Worm (Caenorhabditis elegans) whole organism, late embryonic: ENCODE results near the gene C34D4.10.

Experiments used
- C08G9.2 ChIP-seq: sonication (generic microtip); optimal IDR thresholded peaks from 2 replicates; lab custom pipeline; 2016; ENCODE audit warnings: mild to moderate bottlenecking, missing genetic modification characterization, moderate library complexity, missing compliant biosample characterization
- C38D4.7 ChIP-seq: fragments of 200-800 bp; sonication (Bioruptor generic); optimal IDR thresholded peaks from 2 replicates; lab custom pipeline; 2018; ENCODE audit warnings: mild to moderate bottlenecking, missing genetic modification characterization, moderate library complexity, missing compliant biosample characterization
- K09A11.1 ChIP-seq: sonication (generic microtip); optimal IDR thresholded peaks from 2 replicates; lab custom pipeline; 2017; ENCODE audit warnings: antibody characterized with exemption, mild to moderate bottlenecking, missing genetic modification characterization, missing compliant biosample characterization; ENCODE audit not compliant: insufficient read depth
- T23F11.4 ChIP-seq: fragments of 200-800 bp; sonication (Bioruptor generic); optimal IDR thresholded peaks from 2 replicates; lab custom pipeline; 2018; ENCODE audit warnings: mild to moderate bottlenecking, missing genetic modification characterization, missing compliant biosample characterization
- Y22D7AL.16 ChIP-seq: sonication (generic microtip); optimal IDR thresholded peaks from 2 replicates; lab custom pipeline; 2016; ENCODE audit warnings: missing genetic modification characterization, missing compliant biosample characterization
- ama-1 ChIP-seq: fragments of 150-350 bp; optimal IDR thresholded peaks from 2 replicates; lab custom pipeline; 2014
- ceh-18 ChIP-seq: sonication (generic microtip); optimal IDR thresholded peaks from 2 replicates; lab custom pipeline; 2016; ENCODE audit warnings: missing genetic modification characterization, missing compliant biosample characterization
- ceh-19 ChIP-seq: fragments of 200-800 bp; sonication (Bioruptor generic); optimal IDR thresholded peaks from 2 replicates; lab custom pipeline; 2018; ENCODE audit warnings: mild to moderate bottlenecking, missing genetic modification characterization, missing compliant biosample characterization
- ceh-22 ChIP-seq: sonication (generic microtip); optimal IDR thresholded peaks from 2 replicates; lab custom pipeline; 2017; ENCODE audit warnings: missing biosample characterization, missing genetic modification characterization
- ceh-24 ChIP-seq: sonication (generic microtip); optimal IDR thresholded peaks from 2 replicates; lab custom pipeline; 2016; ENCODE audit warnings: mild to moderate bottlenecking, missing genetic modification characterization, missing compliant biosample characterization
- ceh-31 ChIP-seq: sonication (generic microtip); optimal IDR thresholded peaks from 2 replicates; lab custom pipeline; 2016; ENCODE audit warnings: missing genetic modification characterization, missing compliant biosample characterization
- ceh-34 ChIP-seq: sonication (generic microtip); optimal IDR thresholded peaks from 2 replicates; lab custom pipeline; 2016; ENCODE audit warnings: mild to moderate bottlenecking, missing genetic modification characterization, missing compliant biosample characterization
- ceh-45 ChIP-seq: fragments of 200-800 bp; sonication (Bioruptor generic); IDR thresholded peaks from 2 replicates; pipeline ENCODE4 v1.3.6; 2022; ENCODE audit warnings: missing genetic modification reagents, missing genetic modification characterization, missing compliant biosample characterization
- ceh-9 ChIP-seq: sonication (generic microtip); optimal IDR thresholded peaks from 2 replicates; lab custom pipeline; 2016; ENCODE audit warnings: mild to moderate bottlenecking, missing genetic modification characterization, inconsistent platforms, missing compliant biosample characterization
- elt-2 ChIP-seq: sonication (generic microtip); optimal IDR thresholded peaks from 2 replicates; lab custom pipeline; 2016; ENCODE audit warnings: missing genetic modification reagents, missing genetic modification characterization, missing compliant biosample characterization
- elt-4 ChIP-seq: sonication (generic microtip); optimal IDR thresholded peaks from 2 replicates; lab custom pipeline; 2016; ENCODE audit warnings: missing genetic modification characterization, missing compliant biosample characterization
- fkh-10 ChIP-seq: fragments of 150-350 bp; optimal IDR thresholded peaks from 2 replicates; lab custom pipeline; 2014; ENCODE audit warnings: missing biosample characterization, missing genetic modification reagents, missing genetic modification characterization
- gmeb-2 ChIP-seq: sonication (generic microtip); optimal IDR thresholded peaks from 2 replicates; lab custom pipeline; 2016; ENCODE audit warnings: missing genetic modification characterization, inconsistent platforms, missing compliant biosample characterization
- hlh-13 ChIP-seq: fragments of 200-800 bp; sonication (Bioruptor generic); optimal IDR thresholded peaks from 2 replicates; lab custom pipeline; 2018; ENCODE audit warnings: mild to moderate bottlenecking, missing genetic modification characterization, missing compliant biosample characterization
- hlh-30 ChIP-seq: sonication (generic microtip); optimal IDR thresholded peaks from 2 replicates; lab custom pipeline; 2017; ENCODE audit warnings: antibody characterized with exemption, missing genetic modification characterization, missing compliant biosample characterization; ENCODE audit not compliant: insufficient read depth
- lim-6 ChIP-seq: sonication (generic microtip); optimal IDR thresholded peaks from 2 replicates; lab custom pipeline; 2016; ENCODE audit warnings: missing genetic modification characterization, missing compliant biosample characterization
- madf-2 ChIP-seq: sonication (generic microtip); optimal IDR thresholded peaks from 2 replicates; lab custom pipeline; 2017; ENCODE audit warnings: missing genetic modification characterization, missing compliant biosample characterization
- nfya-1 ChIP-seq: sonication (generic microtip); optimal IDR thresholded peaks from 2 replicates; lab custom pipeline; 2017; ENCODE audit warnings: missing genetic modification characterization, mild to moderate bottlenecking, missing compliant biosample characterization, antibody characterized with exemption, moderate library complexity
- nhr-11 ChIP-seq: fragments of 150-350 bp; optimal IDR thresholded peaks from 2 replicates; lab custom pipeline; 2014; ENCODE audit warnings: missing biosample characterization, missing genetic modification characterization
- odd-2 ChIP-seq: sonication (generic microtip); optimal IDR thresholded peaks from 2 replicates; lab custom pipeline; 2017; ENCODE audit warnings: antibody characterized with exemption, mild to moderate bottlenecking, missing genetic modification characterization, missing compliant biosample characterization
- pat-9 ChIP-seq: fragments of 200-800 bp; sonication (Bioruptor generic); optimal IDR thresholded peaks from 2 replicates; lab custom pipeline; 2018; ENCODE audit warnings: mild to moderate bottlenecking, missing genetic modification characterization, moderate library complexity, missing compliant biosample characterization
- pha-2 ChIP-seq: sonication (generic microtip); optimal IDR thresholded peaks from 2 replicates; lab custom pipeline; 2017; ENCODE audit warnings: mild to moderate bottlenecking, missing genetic modification characterization, missing compliant biosample characterization
- pha-4 ChIP-seq: fragments of 150-350 bp; optimal IDR thresholded peaks from 2 replicates; lab custom pipeline; 2018; ENCODE audit warnings: missing biosample characterization, missing genetic modification reagents, missing genetic modification characterization
- rnt-1 ChIP-seq: sonication (generic microtip); optimal IDR thresholded peaks from 2 replicates; lab custom pipeline; 2016; ENCODE audit warnings: missing genetic modification characterization, missing compliant biosample characterization
- sdc-2 ChIP-seq: sonication (generic microtip); optimal IDR thresholded peaks from 2 replicates; lab custom pipeline; 2016; ENCODE audit warnings: missing genotype, missing genetic modification characterization, missing compliant biosample characterization
- sox-4 ChIP-seq: sonication (generic microtip); optimal IDR thresholded peaks from 2 replicates; lab custom pipeline; 2017; ENCODE audit warnings: mild to moderate bottlenecking, missing genetic modification characterization, inconsistent platforms, missing compliant biosample characterization
- syd-9 ChIP-seq: sonication (generic microtip); optimal IDR thresholded peaks from 2 replicates; lab custom pipeline; 2016; ENCODE audit warnings: mild to moderate bottlenecking, missing genetic modification characterization, moderate library complexity, missing compliant biosample characterization
- tbx-7 ChIP-seq: sonication (generic microtip); optimal IDR thresholded peaks from 2 replicates; lab custom pipeline; 2016; ENCODE audit warnings: missing genotype, missing genetic modification characterization, missing compliant biosample characterization
- unc-42 ChIP-seq: sonication (generic microtip); optimal IDR thresholded peaks from 2 replicates; lab custom pipeline; 2016; ENCODE audit warnings: missing genotype, missing genetic modification characterization, missing compliant biosample characterization
- unc-86 ChIP-seq: sonication (generic microtip); optimal IDR thresholded peaks from 2 replicates; lab custom pipeline; 2016; ENCODE audit warnings: missing genetic modification characterization, missing compliant biosample characterization
- zip-5 ChIP-seq: sonication (generic microtip); optimal IDR thresholded peaks from 2 replicates; lab custom pipeline; 2016; ENCODE audit warnings: missing genetic modification characterization, missing compliant biosample characterization

C34D4.10 gene

DNA sequence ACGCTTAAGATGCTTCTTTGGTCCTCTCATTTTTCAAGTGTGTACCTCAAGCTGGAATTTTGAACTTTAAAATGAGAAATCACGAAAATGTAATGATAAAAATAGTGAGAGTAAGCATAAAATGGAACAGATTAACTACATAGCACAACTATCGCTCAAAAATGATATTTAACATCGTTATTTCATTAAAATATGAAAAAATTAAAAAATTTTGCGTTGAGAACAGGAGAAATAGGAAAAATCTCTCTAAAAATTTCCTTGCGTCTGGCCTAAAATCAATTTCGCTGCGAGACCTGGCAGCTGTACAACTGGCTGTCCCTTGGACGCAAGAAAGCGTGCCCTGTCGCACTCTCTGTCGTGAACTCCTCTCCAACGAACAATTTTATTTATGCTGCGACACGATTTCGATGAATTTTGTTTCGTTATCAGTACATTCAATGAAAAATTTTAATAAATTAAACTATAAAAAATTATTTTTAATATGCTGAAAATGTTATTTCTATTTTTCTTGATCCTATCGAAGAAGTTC is 36.5 kb downstream of the C34D4.10 start, which contains the start of gene rps-4 (continued):
- TF ChIP-seq rnt-1 (tag; lab: Kevin White, UChicago) (no peak), ceh-31 (tag; lab: Kevin White, UChicago) (peak; percentile 59), pha-4 (tag; lab: Kevin White, UChicago) (no peak), hlh-30 (tag; lab: Kevin White, UChicago) (peak; percentile 27), ceh-22 (tag; lab: Kevin White, UChicago) (no peak), T23F11.4 (GFP tag; lab: Kevin White, UChicago) (no peak), unc-86 (no peak), ceh-34 (tag; lab: Kevin White, UChicago) (peak; percentile 25), C08G9.2 (tag; lab: Kevin White, UChicago) (no peak), pat-9 (tag; lab: Kevin White, UChicago) (no peak), gmeb-2 (tag; lab: Kevin White, UChicago) (no peak), tbx-7 (tag; lab: Kevin White, UChicago) (no peak), madf-2 (tag; lab: Kevin White, UChicago) (no peak), nfya-1 (tag; lab: Kevin White, UChicago) (peak; percentile 79), Y22D7AL.16 (tag; lab: Kevin White, UChicago) (peak; percentile 47), sdc-2 (tag; lab: Kevin White, UChicago) (no peak), syd-9 (tag; lab: Kevin White, UChicago) (no peak), sox-4 (tag; lab: Kevin White, UChicago) (no peak), ceh-24 (tag; lab: Kevin White, UChicago) (no peak), odd-2 (tag; lab: Kevin White, UChicago) (no peak), fkh-10 (GFP tag; lab: Kevin White, UChicago) (no peak), pha-2 (tag; lab: Kevin White, UChicago) (peak; percentile 23), C38D4.7 (no peak), ceh-19 (GFP tag; lab: Kevin White, UChicago) (no peak), elt-4 (tag; lab: Kevin White, UChicago) (no peak), ceh-9 (tag; lab: Kevin White, UChicago) (no peak), nhr-11 (tag; lab: Kevin White, UChicago) (no peak), K09A11.1 (tag; lab: Kevin White, UChicago) (no peak), hlh-13 (GFP tag; lab: Kevin White, UChicago) (no peak), elt-2 (tag; lab: Kevin White, UChicago) (peak; percentile 67), lim-6 (tag; lab: Kevin White, UChicago) (no peak), ceh-18 (tag; lab: Kevin White, UChicago) (peak; percentile 18)

ce11 chrIV:7083976-7084375 is 37.2 kb downstream of the C34D4.10 start:
- no peak for TF ChIP-seq rnt-1 (tag; lab: Kevin White, UChicago)
- TF ChIP-seq zip-5, result no peak
- no peak for TF ChIP-seq K09A11.1 (tag; lab: Kevin White, UChicago)
- no peak for TF ChIP-seq fkh-10 (GFP tag; lab: Kevin White, UChicago)
- no peak for TF ChIP-seq unc-42 (tag; lab: Kevin White, UChicago)
- TF ChIP-seq madf-2 (tag; lab: Kevin White, UChicago), result no peak

- TF ChIP-seq ceh-45 (GFP tag; lab: Robert Waterston, UW) (no peak), zip-5 (no peak), sox-4 (tag; lab: Kevin White, UChicago) (no peak), unc-86 (no peak), ama-1 (peak; percentile 44)
- TF ChIP-seq, all 69 proteins: peak for 1
Measured at ce11 chrIV:7083382-7083784, 37.8 kb downstream of the C34D4.10 start, which contains the start of gene Y43B11AR.3. Y43B11AR.3 (minus strand) TSS chrIV:7083716.
